Fruit fly (Drosophila melanogaster) whole organism, adult: ENCODE results near the gene RanGAP.

ENCODE experiments used
- CG12768 ChIP-seq: fragments of 200-800 bp; sonication (Bioruptor generic); optimal IDR thresholded peaks from 2 replicates; lab custom pipeline; 2017; ENCODE audit warnings: missing biosample characterization, missing genetic modification characterization, mild to moderate bottlenecking, moderate library complexity, missing genetic modification reagents
- CG1620 ChIP-seq: fragments of 200-800 bp; sonication (Bioruptor generic); optimal IDR thresholded peaks from 2 replicates; lab custom pipeline; 2016; ENCODE audit warnings: missing biosample characterization, missing genetic modification characterization
- Crg-1 ChIP-seq: fragments of 200-800 bp; sonication (Bioruptor generic); optimal IDR thresholded peaks from 2 replicates; lab custom pipeline; 2016; ENCODE audit warnings: missing biosample characterization, missing genetic modification characterization
- bab1 ChIP-seq: fragments of 200-800 bp; sonication (Bioruptor generic); optimal IDR thresholded peaks from 3 replicates; lab custom pipeline; 2019; ENCODE audit warnings: missing biosample characterization, mild to moderate bottlenecking, missing genetic modification characterization, moderate library complexity
- kay ChIP-seq: fragments of 200-800 bp; sonication (Bioruptor generic); peaks from one replicate; lab custom pipeline; 2016; ENCODE audit warnings: missing biosample characterization, missing genetic modification characterization, borderline replicate concordance
- toe ChIP-seq: fragments of 200-800 bp; sonication (Bioruptor generic); optimal IDR thresholded peaks from 2 replicates; lab custom pipeline; 2016; ENCODE audit warnings: missing biosample characterization, missing genetic modification characterization

DNA sequence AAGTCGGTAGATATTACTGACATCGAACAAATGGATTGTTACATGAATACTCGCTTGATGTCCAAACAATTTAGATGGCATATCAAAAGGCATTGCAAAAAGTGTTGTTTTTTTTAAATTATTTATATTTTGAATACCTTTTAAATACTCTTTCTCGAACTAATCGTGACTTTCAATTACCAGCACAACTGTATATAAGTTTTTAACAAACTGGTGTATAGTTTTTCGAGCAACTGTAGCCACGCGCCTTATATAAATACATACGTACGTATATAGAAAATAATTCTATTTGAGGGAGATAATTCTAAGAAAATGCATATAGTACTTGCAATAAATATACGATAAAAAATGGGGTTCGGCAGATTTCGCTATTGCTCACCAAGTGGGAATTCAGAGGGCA, 1.5 kb upstream of the RanGAP start:
- TF ChIP-seq CG12768 (GFP tag; lab: Kevin White, UChicago) (no peak), CG1620 (GFP tag; lab: Kevin White, UChicago) (no peak), kay (GFP tag; lab: Kevin White, UChicago) (peak; percentile 94), bab1 (GFP tag; lab: Kevin White, UChicago) (no peak), toe (no peak), Crg-1 (GFP tag; lab: Kevin White, UChicago) (no peak)
